Fruit fly (Drosophila melanogaster): ENCODE measurements around the gene MED1.
A peak's percentile ranks its signal among the peaks of the same experiment; 100 is the strongest.

The MED1 gene

DNA sequence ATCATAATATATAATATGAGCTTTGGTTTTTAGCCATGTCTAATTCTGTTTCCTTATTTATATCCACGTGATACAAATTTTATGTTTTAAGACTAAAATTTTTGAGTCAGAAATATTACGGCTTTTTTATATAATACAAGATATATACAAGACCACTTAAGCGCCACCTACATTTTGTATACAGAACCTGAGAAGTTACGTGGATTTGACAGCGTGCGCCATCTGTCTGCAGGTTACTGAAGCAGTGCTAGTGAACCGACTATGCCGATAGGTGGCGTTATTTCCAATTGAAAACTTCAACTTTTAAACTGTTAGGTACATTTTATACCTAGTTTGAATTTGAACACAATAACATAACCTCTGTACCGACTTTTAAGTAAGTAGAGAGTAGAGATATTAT lies 18.5 kb upstream of the MED1 start (continued):
- peak; percentile 62 for TF ChIP-seq CG18764 (GFP tag; optimal IDR thresholded peaks at IDR 0.05)
- TF ChIP-seq Adf1 (GFP tag; IDR thresholded peaks at IDR 0.05): no peak
- TF ChIP-seq Neu2 (GFP tag; optimal IDR thresholded peaks at IDR 0.05; ENCODE audit: borderline replicate concordance): no peak
- TF ChIP-seq tx (GFP tag; optimal IDR thresholded peaks at IDR 0.05): peak; percentile 46
- TF ChIP-seq eve (GFP tag; optimal IDR thresholded peaks at IDR 0.05): no peak
- no peak for TF ChIP-seq CG2129 (GFP tag; IDR thresholded peaks at IDR 0.05; ENCODE audit: partially characterized antibody)
- TF ChIP-seq CG6683 (GFP tag; optimal IDR thresholded peaks at IDR 0.05): no peak
- peak; percentile 73 for TF ChIP-seq nmo (GFP tag; optimal IDR thresholded peaks at IDR 0.05)
- peak; percentile 15 for TF ChIP-seq CG17385 (GFP tag; optimal IDR thresholded peaks at IDR 0.05)
- TF ChIP-seq HLH4C (GFP tag; IDR thresholded peaks at IDR 0.05; ENCODE audit: partially characterized antibody): no peak
- TF ChIP-seq jing (GFP tag; optimal IDR thresholded peaks at IDR 0.05): peak; percentile 8
- no peak for TF ChIP-seq Doc2 (GFP tag; IDR thresholded peaks at IDR 0.05)
- TF ChIP-seq CG13287 (GFP tag; IDR thresholded peaks at IDR 0.05; ENCODE audit: partially characterized antibody): peak; percentile 27; the same call in 1 of the 2 replicates
- TF ChIP-seq CG33213 (GFP tag; optimal IDR thresholded peaks at IDR 0.05): peak; percentile 77
- peak; percentile 40 for TF ChIP-seq zfh2 (GFP tag; optimal IDR thresholded peaks at IDR 0.05)
- peak; percentile 24; the same call in 1 of the 2 replicates for TF ChIP-seq stc (GFP tag; IDR thresholded peaks at IDR 0.05)
- no peak for TF ChIP-seq CG8765 (GFP tag; IDR thresholded peaks at IDR 0.05)
- no peak for TF ChIP-seq D19B (GFP tag; optimal IDR thresholded peaks at IDR 0.05)
- TF ChIP-seq CG12071 (GFP tag; optimal IDR thresholded peaks at IDR 0.05): no peak
- peak in 1 of 2 experiments; percentile 12 for TF ChIP-seq Hr78 (GFP tag; optimal IDR thresholded peaks at IDR 0.05)
- peak; percentile 56 for TF ChIP-seq jumu (GFP tag; optimal IDR thresholded peaks at IDR 0.05)
- TF ChIP-seq BtbVII (GFP tag; optimal IDR thresholded peaks at IDR 0.05): no peak
- no peak for TF ChIP-seq cas (GFP tag; IDR thresholded peaks at IDR 0.05)
- peak; percentile 64 to 97 for TF ChIP-seq Pdp1 (GFP tag; optimal IDR thresholded peaks at IDR 0.05)
- no peak for TF ChIP-seq Sox100B (GFP tag; optimal IDR thresholded peaks at IDR 0.05)
- no peak for TF ChIP-seq trh (GFP tag; optimal IDR thresholded peaks at IDR 0.05)
- peak; percentile 93 for TF ChIP-seq CG2199 (GFP tag; IDR thresholded peaks at IDR 0.05)
- peak; percentile 53 for TF ChIP-seq her (GFP tag; optimal IDR thresholded peaks at IDR 0.05)
- peak; percentile 34 for TF ChIP-seq Nf-YC (tag; optimal IDR thresholded peaks at IDR 0.05)
- no peak for TF ChIP-seq Lpt (GFP tag; optimal IDR thresholded peaks at IDR 0.05)
- TF ChIP-seq ken (GFP tag; IDR thresholded peaks at IDR 0.05): peak; percentile 41; the same call in 1 of the 3 replicates
- peak; percentile 71 for TF ChIP-seq ind (GFP tag; optimal IDR thresholded peaks at IDR 0.05)
- TF ChIP-seq Dp (GFP tag; optimal IDR thresholded peaks at IDR 0.05): peak; percentile 39
- no peak for TF ChIP-seq CG8359 (GFP tag; optimal IDR thresholded peaks at IDR 0.05; ENCODE audit: borderline replicate concordance)
- no peak for TF ChIP-seq CG18599 (GFP tag; optimal IDR thresholded peaks at IDR 0.05)
- no peak for TF ChIP-seq Dfd (GFP tag; optimal IDR thresholded peaks at IDR 0.05)
- peak; percentile 59 for TF ChIP-seq Six4 (GFP tag; optimal IDR thresholded peaks at IDR 0.05)
- peak; percentile 87 for TF ChIP-seq Chrac-16 (GFP tag; optimal IDR thresholded peaks at IDR 0.05)
- TF ChIP-seq CG4854 (GFP tag; optimal IDR thresholded peaks at IDR 0.05): peak; percentile 53
- no peak for TF ChIP-seq CG15479 (GFP tag; optimal IDR thresholded peaks at IDR 0.05)
- TF ChIP-seq sens-2 (GFP tag; IDR thresholded peaks at IDR 0.05): peak; percentile 32; the same call in 1 of the 2 replicates
- peak; percentile 68 for TF ChIP-seq tgo (GFP tag; IDR thresholded peaks at IDR 0.05)
- peak; percentile 61 for TF ChIP-seq CG3847 (GFP tag; IDR thresholded peaks at IDR 0.05)
- TF ChIP-seq Jarid2 (GFP tag; optimal IDR thresholded peaks at IDR 0.05): peak; percentile 35
- TF ChIP-seq CG17361 (GFP tag; IDR thresholded peaks at IDR 0.05): peak; percentile 68
- no peak for TF ChIP-seq CG11695 (GFP tag; IDR thresholded peaks at IDR 0.05)
- TF ChIP-seq caup (GFP tag; optimal IDR thresholded peaks at IDR 0.05; ENCODE audit: severe bottlenecking): peak; percentile 59
- peak; percentile 65 for TF ChIP-seq ranshi (GFP tag; IDR thresholded peaks at IDR 0.05)
- TF ChIP-seq CG32767 (GFP tag; IDR thresholded peaks at IDR 0.05): no peak
- TF ChIP-seq Sry-δ (GFP tag; optimal IDR thresholded peaks at IDR 0.05): peak; percentile 33
- peak; percentile 56 for TF ChIP-seq pho (GFP tag; optimal IDR thresholded peaks at IDR 0.05)
